Worm (Caenorhabditis elegans) whole organism, midembryonic: ENCODE results near the gene nrde-2.

Experiments
- T22C8.4 ChIP-seq: fragments of 200-800 bp; sonication (Bioruptor generic); IDR thresholded peaks from 2 replicates; pipeline ENCODE4 v1.3.6; 2022; ENCODE audit warnings: missing genetic modification characterization, missing compliant biosample characterization
- cog-1 ChIP-seq: sonication (generic microtip); optimal IDR thresholded peaks from 2 replicates; lab custom pipeline; 2016; ENCODE audit warnings: missing genetic modification characterization, missing compliant biosample characterization
- flt-1 ChIP-seq: fragments of 200-800 bp; sonication (Bioruptor generic); IDR thresholded peaks from 2 replicates; pipeline ENCODE4 v1.3.6; 2022; ENCODE audit warnings: missing genetic modification characterization, missing compliant biosample characterization
- klf-2 ChIP-seq: fragments of 200-800 bp; sonication (Bioruptor generic); conservative IDR thresholded peaks from 2 replicates; pipeline ENCODE4 v1.3.6; 2022; ENCODE audit warnings: missing genetic modification reagents, missing genetic modification characterization, missing compliant biosample characterization
- med-1 ChIP-seq: sonication (generic microtip); optimal IDR thresholded peaks from 2 replicates; lab custom pipeline; 2017; ENCODE audit warnings: missing genetic modification characterization, mild to moderate bottlenecking, missing compliant biosample characterization, antibody characterized with exemption, missing genetic modification reagents; ENCODE audit not compliant: insufficient read depth
- ref-1 ChIP-seq: fragments of 200-800 bp; sonication (Bioruptor generic); conservative IDR thresholded peaks from 2 replicates; pipeline ENCODE4 v1.3.6; 2022; ENCODE audit warnings: missing genetic modification reagents, missing genetic modification characterization, missing compliant biosample characterization
- tab-1 ChIP-seq: fragments of 200-800 bp; sonication (Bioruptor generic); IDR thresholded peaks from 2 replicates; pipeline ENCODE4 v1.3.6; 2022; ENCODE audit warnings: missing genetic modification characterization, missing compliant biosample characterization
- ztf-23 ChIP-seq: fragments of 200-800 bp; sonication (Bioruptor generic); IDR thresholded peaks from 2 replicates; pipeline ENCODE4 v1.3.6; 2022; ENCODE audit warnings: missing genetic modification reagents, missing genetic modification characterization, missing compliant biosample characterization
- ztf-29 ChIP-seq: fragments of 200-800 bp; sonication (Bioruptor generic); IDR thresholded peaks from 2 replicates; pipeline ENCODE4 v1.3.6; 2022; ENCODE audit warnings: missing genetic modification reagents, missing genetic modification characterization, missing compliant biosample characterization

The nrde-2 gene

ce11 chrII:10231874-10232273, 15.6 kb downstream of the nrde-2 start:
- TF ChIP-seq med-1 (GFP tag; lab: Kevin White, UChicago) (no peak), ztf-29 (GFP tag; lab: Robert Waterston, UW) (no peak), klf-2 (GFP tag; lab: Robert Waterston, UW) (no peak), flt-1 (GFP tag; lab: Robert Waterston, UW) (no peak), ref-1 (GFP tag; lab: Robert Waterston, UW) (no peak), ztf-23 (GFP tag; lab: Robert Waterston, UW) (no peak), T22C8.4 (GFP tag; lab: Robert Waterston, UW) (no peak), tab-1 (GFP tag; lab: Robert Waterston, UW) (no peak), cog-1 (tag; lab: Kevin White, UChicago) (no peak)

- no peak for TF ChIP-seq T22C8.4 (GFP tag; lab: Robert Waterston, UW)
- no peak for TF ChIP-seq med-1 (GFP tag; lab: Kevin White, UChicago)
- TF ChIP-seq cog-1 (tag; lab: Kevin White, UChicago) = no peak
- TF ChIP-seq ztf-29 (GFP tag; lab: Robert Waterston, UW) = no peak
- no peak for TF ChIP-seq tab-1 (GFP tag; lab: Robert Waterston, UW)
- no peak for TF ChIP-seq klf-2 (GFP tag; lab: Robert Waterston, UW)
- TF ChIP-seq flt-1 (GFP tag; lab: Robert Waterston, UW) = no peak
- no peak for TF ChIP-seq ztf-23 (GFP tag; lab: Robert Waterston, UW)
- TF ChIP-seq ref-1 (GFP tag; lab: Robert Waterston, UW) = no peak
Observed at ce11 chrII:10230972-10231371, 16.5 kb downstream of the nrde-2 start, which contains the start of gene T01E8.8. T01E8.8 (plus strand) TSS chrII:10231272.

- TF ChIP-seq flt-1 (GFP tag; lab: Robert Waterston, UW) = no peak
- TF ChIP-seq klf-2 (GFP tag; lab: Robert Waterston, UW) = no peak
- TF ChIP-seq ztf-29 (GFP tag; lab: Robert Waterston, UW) = no peak
- no peak for TF ChIP-seq T22C8.4 (GFP tag; lab: Robert Waterston, UW)
- no peak for TF ChIP-seq ref-1 (GFP tag; lab: Robert Waterston, UW)
- TF ChIP-seq ztf-23 (GFP tag; lab: Robert Waterston, UW) = no peak
- TF ChIP-seq med-1 (GFP tag; lab: Kevin White, UChicago) = no peak
- no peak for TF ChIP-seq cog-1 (tag; lab: Kevin White, UChicago)
- TF ChIP-seq tab-1 (GFP tag; lab: Robert Waterston, UW) = no peak
Observed at ce11 chrII:10227030-10227429, 20.4 kb downstream of the nrde-2 start, which contains the start of gene srh-135. srh-135 (minus strand) TSS chrII:10227130.

- TF ChIP-seq ztf-23 (GFP tag; lab: Robert Waterston, UW) = no peak
- no peak for TF ChIP-seq T22C8.4 (GFP tag; lab: Robert Waterston, UW)
- no peak for TF ChIP-seq ref-1 (GFP tag; lab: Robert Waterston, UW)
- no peak for TF ChIP-seq klf-2 (GFP tag; lab: Robert Waterston, UW)
- TF ChIP-seq flt-1 (GFP tag; lab: Robert Waterston, UW) = no peak
- no peak for TF ChIP-seq cog-1 (tag; lab: Kevin White, UChicago)
- no peak for TF ChIP-seq med-1 (GFP tag; lab: Kevin White, UChicago)
- TF ChIP-seq ztf-29 (GFP tag; lab: Robert Waterston, UW) = no peak
- TF ChIP-seq tab-1 (GFP tag; lab: Robert Waterston, UW) = no peak
Observed at ce11 chrII:10222577-10222976, 24.9 kb downstream of the nrde-2 start, which contains the start of gene plc-3. plc-3 (plus strand) TSS chrII:10222877.

ce11 chrII:10221627-10222026, 25.8 kb downstream of the nrde-2 start:
- TF ChIP-seq T22C8.4 (GFP tag; lab: Robert Waterston, UW) = no peak
- TF ChIP-seq med-1 (GFP tag; lab: Kevin White, UChicago) = no peak
- no peak for TF ChIP-seq tab-1 (GFP tag; lab: Robert Waterston, UW)
- no peak for TF ChIP-seq flt-1 (GFP tag; lab: Robert Waterston, UW)
- no peak for TF ChIP-seq ztf-29 (GFP tag; lab: Robert Waterston, UW)
- no peak for TF ChIP-seq klf-2 (GFP tag; lab: Robert Waterston, UW)

- TF ChIP-seq ztf-29 (GFP tag; lab: Robert Waterston, UW) = no peak
- no peak for TF ChIP-seq tab-1 (GFP tag; lab: Robert Waterston, UW)
- no peak for TF ChIP-seq ref-1 (GFP tag; lab: Robert Waterston, UW)
Observed at ce11 chrII:10220631-10221030, 26.8 kb downstream of the nrde-2 start.

- no peak for TF ChIP-seq T22C8.4 (GFP tag; lab: Robert Waterston, UW)
- no peak for TF ChIP-seq tab-1 (GFP tag; lab: Robert Waterston, UW)
- TF ChIP-seq flt-1 (GFP tag; lab: Robert Waterston, UW) = no peak
- TF ChIP-seq med-1 (GFP tag; lab: Kevin White, UChicago) = no peak
- TF ChIP-seq ztf-23 (GFP tag; lab: Robert Waterston, UW) = no peak
- TF ChIP-seq ref-1 (GFP tag; lab: Robert Waterston, UW) = no peak
- TF ChIP-seq ztf-29 (GFP tag; lab: Robert Waterston, UW) = no peak
- no peak for TF ChIP-seq cog-1 (tag; lab: Kevin White, UChicago)
- no peak for TF ChIP-seq klf-2 (GFP tag; lab: Robert Waterston, UW)
Observed at ce11 chrII:10218171-10218570, 29.3 kb downstream of the nrde-2 start, which contains the start of gene ref-1. ref-1 (plus strand) TSS chrII:10218471.

ce11 chrII:10206425-10206824, 41.0 kb downstream of the nrde-2 start, which contains the start of gene T01E8.1:
T01E8.1 (plus strand) TSS chrII:10206725.
- no peak for TF ChIP-seq tab-1 (GFP tag; lab: Robert Waterston, UW)
- no peak for TF ChIP-seq klf-2 (GFP tag; lab: Robert Waterston, UW)
- no peak for TF ChIP-seq flt-1 (GFP tag; lab: Robert Waterston, UW)
- no peak for TF ChIP-seq ref-1 (GFP tag; lab: Robert Waterston, UW)
- no peak for TF ChIP-seq cog-1 (tag; lab: Kevin White, UChicago)
- TF ChIP-seq T22C8.4 (GFP tag; lab: Robert Waterston, UW) = no peak
- TF ChIP-seq ztf-23 (GFP tag; lab: Robert Waterston, UW) = no peak
- no peak for TF ChIP-seq ztf-29 (GFP tag; lab: Robert Waterston, UW)
- TF ChIP-seq med-1 (GFP tag; lab: Kevin White, UChicago) = no peak
